Fruit fly (Drosophila melanogaster) whole organism, pupa: ENCODE measurements around the gene CG13102.

Source experiments
- CG10348 ChIP-seq: fragments of 200-800 bp; sonication (Bioruptor generic); IDR thresholded peaks from 2 replicates; pipeline ENCODE4 v1.3.6; 2022; ENCODE audit warnings: missing biosample characterization, missing genetic modification characterization
- CG12605 ChIP-seq: fragments of 200-800 bp; sonication (Bioruptor generic); IDR thresholded peaks from 2 replicates; pipeline ENCODE4 v1.3.6; 2022; ENCODE audit warnings: missing biosample characterization, missing genetic modification characterization
- CG13204 ChIP-seq: fragments of 200-800 bp; sonication (Bioruptor generic); optimal IDR thresholded peaks from 2 replicates; lab custom pipeline; 2018; ENCODE audit warnings: missing biosample characterization, mild to moderate bottlenecking, missing genetic modification characterization, moderate library complexity
- CG14655 ChIP-seq: fragments of 200-800 bp; sonication (Bioruptor generic); optimal IDR thresholded peaks from 3 replicates; lab custom pipeline; 2017; ENCODE audit warnings: mild to moderate bottlenecking, missing biosample characterization, missing genetic modification reagents, missing genetic modification characterization
- CG15710 ChIP-seq: fragments of 200-800 bp; sonication (Bioruptor generic); optimal IDR thresholded peaks from 2 replicates; lab custom pipeline; 2018; ENCODE audit warnings: missing biosample characterization, mild to moderate bottlenecking, missing genetic modification characterization, moderate library complexity
- CG17806 ChIP-seq: fragments of 200-800 bp; sonication (Bioruptor generic); optimal IDR thresholded peaks from 2 replicates; lab custom pipeline; 2018; ENCODE audit warnings: missing biosample characterization, mild to moderate bottlenecking, missing genetic modification characterization, moderate library complexity
- CG32121 ChIP-seq: fragments of 200-800 bp; sonication (Bioruptor generic); IDR thresholded peaks from 2 replicates; pipeline ENCODE4 v1.3.6; 2022; ENCODE audit warnings: missing biosample characterization, missing genetic modification characterization
- CG34367 ChIP-seq: fragments of 200-800 bp; sonication (Bioruptor generic); optimal IDR thresholded peaks from 2 replicates; lab custom pipeline; 2018; ENCODE audit warnings: missing biosample characterization, mild to moderate bottlenecking, missing genetic modification characterization
- CG4496 ChIP-seq: fragments of 200-800 bp; sonication (Bioruptor generic); IDR thresholded peaks from 3 replicates; pipeline ENCODE4 v1.3.6; 2022; ENCODE audit warnings: missing biosample characterization, missing genetic modification characterization
- CG8159 ChIP-seq: fragments of 200-800 bp; sonication (Bioruptor generic); optimal IDR thresholded peaks from 3 replicates; lab custom pipeline; 2018; ENCODE audit warnings: missing biosample characterization, mild to moderate bottlenecking, missing genetic modification characterization, moderate library complexity
- CG8301 ChIP-seq: fragments of 200-800 bp; sonication (Bioruptor generic); optimal IDR thresholded peaks from 2 replicates; lab custom pipeline; 2018; ENCODE audit warnings: missing biosample characterization, mild to moderate bottlenecking, missing genetic modification characterization
- CG9948 ChIP-seq: fragments of 200-800 bp; sonication (Bioruptor generic); optimal IDR thresholded peaks from 2 replicates; lab custom pipeline; 2018; ENCODE audit warnings: missing biosample characterization, mild to moderate bottlenecking, missing genetic modification characterization, moderate library complexity
- D1 ChIP-seq: fragments of 200-800 bp; sonication (Bioruptor generic); optimal IDR thresholded peaks from 2 replicates; lab custom pipeline; 2018; ENCODE audit warnings: missing biosample characterization, mild to moderate bottlenecking, missing genetic modification characterization, moderate library complexity
- EcR ChIP-seq: fragments of 200-800 bp; sonication (Bioruptor generic); optimal IDR thresholded peaks from 3 replicates; lab custom pipeline; 2019; ENCODE audit warnings: missing biosample characterization, missing genetic modification characterization, mild to moderate bottlenecking, moderate library complexity, missing genetic modification reagents
- Ets98B ChIP-seq: fragments of 200-800 bp; sonication (Bioruptor generic); IDR thresholded peaks from 2 replicates; pipeline ENCODE4 v1.3.6; 2022; ENCODE audit warnings: missing biosample characterization, missing genetic modification characterization
- Pif1A ChIP-seq: fragments of 200-800 bp; sonication (Bioruptor generic); optimal IDR thresholded peaks from 3 replicates; lab custom pipeline; 2016; ENCODE audit warnings: missing biosample characterization, missing genetic modification characterization
- Pif1B ChIP-seq: fragments of 200-800 bp; sonication (Bioruptor generic); optimal IDR thresholded peaks from 3 replicates; lab custom pipeline; 2016; ENCODE audit warnings: missing biosample characterization, missing genetic modification characterization
- Snoo ChIP-seq: fragments of 200-800 bp; sonication (Bioruptor generic); optimal IDR thresholded peaks from 3 replicates; lab custom pipeline; 2017; ENCODE audit warnings: missing biosample characterization, mild to moderate bottlenecking, missing genetic modification characterization, inconsistent platforms
- fd96Ca ChIP-seq: fragments of 200-800 bp; sonication (Bioruptor generic); IDR thresholded peaks from 3 replicates; pipeline ENCODE4 v1.3.6; 2022; ENCODE audit warnings: missing biosample characterization, missing genetic modification characterization
- gl ChIP-seq: fragments of 200-800 bp; sonication (Bioruptor generic); optimal IDR thresholded peaks from 2 replicates; lab custom pipeline; 2018; ENCODE audit warnings: missing biosample characterization, mild to moderate bottlenecking, missing genetic modification characterization
- rn ChIP-seq: fragments of 200-800 bp; sonication (Bioruptor generic); IDR thresholded peaks from 2 replicates; pipeline ENCODE4 v1.3.6; 2022; ENCODE audit warnings: missing biosample characterization, missing genetic modification characterization

Gene CG13102

dm6 chr2L:9010267-9010666, 1.7 kb upstream of the CG13102 start, which contains the start of gene CG9568:
TSS of gene CG9568 (plus strand) at chr2L:9010583.
- TF ChIP-seq EcR (GFP tag; lab: Kevin White, UChicago) (no peak), D1 (tag; lab: Kevin White, UChicago) (no peak)

DNA sequence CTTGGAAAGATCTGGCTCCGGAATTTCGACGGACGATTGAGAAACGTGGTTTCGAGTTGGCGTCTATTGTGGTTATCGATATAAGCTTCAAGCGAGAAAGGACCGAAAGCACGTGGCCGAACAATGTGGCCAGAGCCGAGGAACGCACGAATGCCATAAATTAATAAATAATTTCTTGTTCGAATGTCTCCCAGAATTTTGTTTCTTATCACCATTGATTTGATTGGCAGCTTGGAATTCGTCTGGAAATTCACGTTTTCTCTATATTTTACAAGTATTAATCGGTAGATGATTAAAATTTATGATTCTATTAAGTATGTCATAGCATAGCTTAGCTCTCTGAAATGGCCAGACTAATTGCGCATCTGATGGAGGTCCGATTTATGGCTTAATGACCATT, 2.0 kb downstream of the CG13102 start, which contains the start of gene Rcd-1r:
Gene Rcd-1r (minus strand): TSS at position 101 of the 400 bp plus-strand sequence.
- TF ChIP-seq CG12605 (GFP tag; lab: Robert Waterston, UW) (no peak), CG8159 (no peak), D1 (tag; lab: Kevin White, UChicago) (no peak)
- TF ChIP-seq, all 21 proteins: peak for 0

DNA sequence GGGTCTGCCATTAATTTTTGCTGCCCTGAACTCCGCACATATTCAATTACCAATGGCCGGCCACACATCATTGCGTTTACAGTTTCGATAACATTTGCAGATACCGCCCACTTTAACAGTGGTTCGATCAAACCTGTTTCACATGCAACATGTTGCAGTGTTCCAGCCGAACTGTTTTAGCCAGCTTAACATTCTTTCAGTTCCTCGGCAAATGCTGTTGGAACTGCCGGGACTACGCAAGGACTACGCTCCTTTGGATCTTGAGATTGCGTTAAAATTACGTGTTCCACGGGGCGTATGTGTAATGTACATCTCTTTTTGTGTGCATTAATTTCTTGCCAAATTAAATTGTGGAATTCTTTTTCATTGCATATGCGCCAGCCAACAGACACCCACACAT, 7.5 kb downstream of the CG13102 start:
- no peak for TF ChIP-seq CG8159
- no peak for TF ChIP-seq CG17806
- TF ChIP-seq CG15710 (tag; lab: Kevin White, UChicago): no peak
- TF ChIP-seq CG8301 (tag; lab: Kevin White, UChicago): no peak
- no peak for TF ChIP-seq rn (GFP tag; lab: Robert Waterston, UW)
- no peak for TF ChIP-seq CG10348 (GFP tag; lab: Robert Waterston, UW)
- no peak for TF ChIP-seq CG12605 (GFP tag; lab: Robert Waterston, UW)
- TF ChIP-seq CG4496 (GFP tag; lab: Robert Waterston, UW): no peak
- TF ChIP-seq D1 (tag; lab: Kevin White, UChicago): no peak
- TF ChIP-seq CG14655 (GFP tag; lab: Kevin White, UChicago): no peak
- no peak for TF ChIP-seq gl

DNA sequence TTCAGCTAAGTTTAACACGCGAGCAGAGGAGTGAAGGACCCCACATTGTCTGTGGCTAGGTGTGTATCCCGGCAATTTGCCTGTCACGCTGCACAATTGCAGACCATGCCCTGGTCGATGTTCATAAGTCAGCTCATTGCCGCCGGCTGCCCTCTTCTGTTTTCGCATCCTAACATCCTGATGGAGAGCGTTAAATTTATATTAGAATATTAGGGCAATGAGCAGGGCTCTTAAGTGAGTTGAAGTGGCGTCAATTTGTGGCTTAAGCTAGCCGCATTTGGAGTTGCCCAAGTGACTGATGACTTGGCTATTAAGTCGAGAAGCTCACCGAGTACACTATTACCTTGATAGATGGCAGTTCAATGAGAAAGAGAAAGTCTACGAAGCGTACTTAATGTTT, 14.2 kb downstream of the CG13102 start:
- TF ChIP-seq CG9948 (tag; lab: Kevin White, UChicago) (no peak), Snoo (tag; lab: Kevin White, UChicago) (no peak), CG13204 (no peak), fd96Ca (GFP tag; lab: Robert Waterston, UW) (no peak), Ets98B (GFP tag; lab: Robert Waterston, UW) (no peak), CG32121 (no peak), CG14655 (GFP tag; lab: Kevin White, UChicago) (no peak), Pif1B (GFP tag; lab: Kevin White, UChicago) (no peak), CG34367 (tag; lab: Kevin White, UChicago) (no peak), D1 (tag; lab: Kevin White, UChicago) (no peak), CG4496 (GFP tag; lab: Robert Waterston, UW) (no peak), EcR (GFP tag; lab: Kevin White, UChicago) (no peak), CG8159 (no peak), Pif1A (no peak), CG17806 (no peak), CG10348 (GFP tag; lab: Robert Waterston, UW) (no peak), CG15710 (tag; lab: Kevin White, UChicago) (no peak), CG8301 (tag; lab: Kevin White, UChicago) (no peak), rn (GFP tag; lab: Robert Waterston, UW) (no peak)
- TF ChIP-seq, all 21 proteins: peak for 0

- TF ChIP-seq CG13204: no peak
- TF ChIP-seq CG14655 (GFP tag; lab: Kevin White, UChicago): no peak
- no peak for TF ChIP-seq rn (GFP tag; lab: Robert Waterston, UW)
- no peak for TF ChIP-seq gl
These were observed 19.7 kb downstream of the CG13102 start, which contains the start of gene CG9582 for dm6 chr2L:9031736-9032135. TSS of gene CG9582 (minus strand) at chr2L:9031836.
